Worm (Caenorhabditis elegans) whole organism, late embryonic: ENCODE measurements around the gene cyh-1.
A peak's percentile ranks its signal among the peaks of the same experiment; 100 is the strongest.

Source experiments
- C08G9.2 ChIP-seq: sonication (generic microtip); optimal IDR thresholded peaks from 2 replicates; lab custom pipeline; 2016; ENCODE audit warnings: mild to moderate bottlenecking, missing genetic modification characterization, moderate library complexity, missing compliant biosample characterization
- K02D7.2 ChIP-seq: sonication (generic microtip); optimal IDR thresholded peaks from 2 replicates; lab custom pipeline; 2017; ENCODE audit warnings: mild to moderate bottlenecking, missing genetic modification characterization, missing compliant biosample characterization
- Y22D7AL.16 ChIP-seq: sonication (generic microtip); optimal IDR thresholded peaks from 2 replicates; lab custom pipeline; 2016; ENCODE audit warnings: missing genetic modification characterization, missing compliant biosample characterization
- ama-1 ChIP-seq: fragments of 150-350 bp; optimal IDR thresholded peaks from 2 replicates; lab custom pipeline; 2014
- ceh-19 ChIP-seq: fragments of 200-800 bp; sonication (Bioruptor generic); optimal IDR thresholded peaks from 2 replicates; lab custom pipeline; 2018; ENCODE audit warnings: mild to moderate bottlenecking, missing genetic modification characterization, missing compliant biosample characterization
- ceh-22 ChIP-seq: sonication (generic microtip); optimal IDR thresholded peaks from 2 replicates; lab custom pipeline; 2017; ENCODE audit warnings: missing biosample characterization, missing genetic modification characterization
- ceh-24 ChIP-seq: sonication (generic microtip); optimal IDR thresholded peaks from 2 replicates; lab custom pipeline; 2016; ENCODE audit warnings: mild to moderate bottlenecking, missing genetic modification characterization, missing compliant biosample characterization
- ceh-30 ChIP-seq: fragments of 150-350 bp; optimal IDR thresholded peaks from 2 replicates; lab custom pipeline; 2014; ENCODE audit warnings: missing biosample characterization, missing genetic modification characterization
- ceh-31 ChIP-seq: sonication (generic microtip); optimal IDR thresholded peaks from 2 replicates; lab custom pipeline; 2016; ENCODE audit warnings: missing genetic modification characterization, missing compliant biosample characterization
- ceh-34 ChIP-seq: sonication (generic microtip); optimal IDR thresholded peaks from 2 replicates; lab custom pipeline; 2016; ENCODE audit warnings: mild to moderate bottlenecking, missing genetic modification characterization, missing compliant biosample characterization
- ceh-45 ChIP-seq: fragments of 200-800 bp; sonication (Bioruptor generic); IDR thresholded peaks from 2 replicates; pipeline ENCODE4 v1.3.6; 2022; ENCODE audit warnings: missing genetic modification reagents, missing genetic modification characterization, missing compliant biosample characterization
- ceh-48 ChIP-seq: sonication (generic microtip); optimal IDR thresholded peaks from 2 replicates; lab custom pipeline; 2016; ENCODE audit warnings: missing genetic modification characterization, inconsistent platforms, missing compliant biosample characterization
- ceh-9 ChIP-seq: sonication (generic microtip); optimal IDR thresholded peaks from 2 replicates; lab custom pipeline; 2016; ENCODE audit warnings: mild to moderate bottlenecking, missing genetic modification characterization, inconsistent platforms, missing compliant biosample characterization
- dve-1 ChIP-seq: sonication (generic microtip); optimal IDR thresholded peaks from 2 replicates; lab custom pipeline; 2017; ENCODE audit warnings: antibody characterized with exemption, mild to moderate bottlenecking, missing genetic modification characterization, missing compliant biosample characterization
- elt-4 ChIP-seq: sonication (generic microtip); optimal IDR thresholded peaks from 2 replicates; lab custom pipeline; 2016; ENCODE audit warnings: missing genetic modification characterization, missing compliant biosample characterization
- eyg-1 ChIP-seq: sonication (generic microtip); optimal IDR thresholded peaks from 2 replicates; lab custom pipeline; 2016; ENCODE audit warnings: missing genotype, missing genetic modification characterization, missing compliant biosample characterization
- fax-1 ChIP-seq: sonication (generic microtip); optimal IDR thresholded peaks from 2 replicates; lab custom pipeline; 2016; ENCODE audit warnings: missing genotype, missing genetic modification characterization, missing compliant biosample characterization
- fkh-10 ChIP-seq: fragments of 150-350 bp; optimal IDR thresholded peaks from 2 replicates; lab custom pipeline; 2014; ENCODE audit warnings: missing biosample characterization, missing genetic modification reagents, missing genetic modification characterization
- fkh-6 ChIP-seq: sonication (generic microtip); optimal IDR thresholded peaks from 2 replicates; lab custom pipeline; 2016; ENCODE audit warnings: missing genetic modification characterization, missing compliant biosample characterization
- gmeb-2 ChIP-seq: sonication (generic microtip); optimal IDR thresholded peaks from 2 replicates; lab custom pipeline; 2016; ENCODE audit warnings: missing genetic modification characterization, inconsistent platforms, missing compliant biosample characterization
- hlh-13 ChIP-seq: fragments of 200-800 bp; sonication (Bioruptor generic); optimal IDR thresholded peaks from 2 replicates; lab custom pipeline; 2018; ENCODE audit warnings: mild to moderate bottlenecking, missing genetic modification characterization, missing compliant biosample characterization
- hlh-15 ChIP-seq: sonication (generic microtip); optimal IDR thresholded peaks from 2 replicates; lab custom pipeline; 2016; ENCODE audit warnings: missing genetic modification characterization, missing compliant biosample characterization
- hlh-30 ChIP-seq: sonication (generic microtip); optimal IDR thresholded peaks from 2 replicates; lab custom pipeline; 2017; ENCODE audit warnings: antibody characterized with exemption, missing genetic modification characterization, missing compliant biosample characterization; ENCODE audit not compliant: insufficient read depth
- hlh-8 ChIP-seq: sonication (generic microtip); optimal IDR thresholded peaks from 2 replicates; lab custom pipeline; 2016; ENCODE audit warnings: missing genotype, missing genetic modification characterization, missing compliant biosample characterization
- lim-6 ChIP-seq: sonication (generic microtip); optimal IDR thresholded peaks from 2 replicates; lab custom pipeline; 2016; ENCODE audit warnings: missing genetic modification characterization, missing compliant biosample characterization
- lin-11 ChIP-seq: fragments of 200-800 bp; sonication (Bioruptor generic); optimal IDR thresholded peaks from 2 replicates; lab custom pipeline; 2018; ENCODE audit warnings: mild to moderate bottlenecking, missing genetic modification characterization, missing compliant biosample characterization
- madf-2 ChIP-seq: sonication (generic microtip); optimal IDR thresholded peaks from 2 replicates; lab custom pipeline; 2017; ENCODE audit warnings: missing genetic modification characterization, missing compliant biosample characterization
- mec-3 ChIP-seq: sonication (generic microtip); optimal IDR thresholded peaks from 2 replicates; lab custom pipeline; 2016; ENCODE audit warnings: borderline replicate concordance, missing genetic modification characterization, missing compliant biosample characterization
- nfya-1 ChIP-seq: sonication (generic microtip); optimal IDR thresholded peaks from 2 replicates; lab custom pipeline; 2017; ENCODE audit warnings: missing genetic modification characterization, mild to moderate bottlenecking, missing compliant biosample characterization, antibody characterized with exemption, moderate library complexity
- nhr-232 ChIP-seq: sonication (generic microtip); optimal IDR thresholded peaks from 2 replicates; lab custom pipeline; 2016; ENCODE audit warnings: missing genetic modification characterization, missing compliant biosample characterization
- npax-4 ChIP-seq: sonication (generic microtip); optimal IDR thresholded peaks from 2 replicates; lab custom pipeline; 2016; ENCODE audit warnings: missing genetic modification characterization, missing compliant biosample characterization
- odd-2 ChIP-seq: sonication (generic microtip); optimal IDR thresholded peaks from 2 replicates; lab custom pipeline; 2017; ENCODE audit warnings: antibody characterized with exemption, mild to moderate bottlenecking, missing genetic modification characterization, missing compliant biosample characterization
- pax-1 ChIP-seq: fragments of 150-350 bp; optimal IDR thresholded peaks from 2 replicates; lab custom pipeline; 2014; ENCODE audit warnings: missing biosample characterization, missing genetic modification characterization
- pha-2 ChIP-seq: sonication (generic microtip); optimal IDR thresholded peaks from 2 replicates; lab custom pipeline; 2017; ENCODE audit warnings: mild to moderate bottlenecking, missing genetic modification characterization, missing compliant biosample characterization
- pqm-1 ChIP-seq: sonication (generic microtip); optimal IDR thresholded peaks from 2 replicates; lab custom pipeline; 2016; ENCODE audit warnings: missing genetic modification characterization, missing compliant biosample characterization
- pros-1 ChIP-seq: fragments of 150-350 bp; optimal IDR thresholded peaks from 2 replicates; lab custom pipeline; 2014; ENCODE audit warnings: missing biosample characterization, missing genetic modification reagents, missing genetic modification characterization
- ref-2 ChIP-seq: sonication (generic microtip); optimal IDR thresholded peaks from 2 replicates; lab custom pipeline; 2016; ENCODE audit warnings: missing genetic modification characterization, missing compliant biosample characterization
- sox-4 ChIP-seq: sonication (generic microtip); optimal IDR thresholded peaks from 2 replicates; lab custom pipeline; 2017; ENCODE audit warnings: mild to moderate bottlenecking, missing genetic modification characterization, inconsistent platforms, missing compliant biosample characterization
- syd-9 ChIP-seq: sonication (generic microtip); optimal IDR thresholded peaks from 2 replicates; lab custom pipeline; 2016; ENCODE audit warnings: mild to moderate bottlenecking, missing genetic modification characterization, moderate library complexity, missing compliant biosample characterization
- tbx-2 ChIP-seq: sonication (generic microtip); optimal IDR thresholded peaks from 2 replicates; lab custom pipeline; 2016; ENCODE audit warnings: missing genetic modification characterization, missing compliant biosample characterization
- ttx-3 ChIP-seq: sonication (generic microtip); optimal IDR thresholded peaks from 2 replicates; lab custom pipeline; 2016; ENCODE audit warnings: missing genetic modification reagents, missing genetic modification characterization, missing compliant biosample characterization
- unc-3 ChIP-seq, 2 experiments: fragments of 200-800 bp in 1 of 2; sonication (Bioruptor generic) in 1 of 2; sonication (generic microtip) in 1 of 2; conservative IDR thresholded peaks in 1 of 2; optimal IDR thresholded peaks in 1 of 2; 2 replicates each; pipeline versions ENCODE4 v1.3.6 to Lab custom; 2016 to 2022; ENCODE audit warnings: missing compliant biosample characterization in 2 of 2, missing genetic modification characterization in 2 of 2, missing genetic modification reagents in 1 of 2
- unc-55 ChIP-seq: sonication (generic microtip); optimal IDR thresholded peaks from 2 replicates; lab custom pipeline; 2017; ENCODE audit warnings: missing biosample characterization, missing genetic modification reagents, missing genetic modification characterization
- unc-86 ChIP-seq: sonication (generic microtip); optimal IDR thresholded peaks from 2 replicates; lab custom pipeline; 2016; ENCODE audit warnings: missing genetic modification characterization, missing compliant biosample characterization
- ztf-16 ChIP-seq: sonication (generic microtip); optimal IDR thresholded peaks from 2 replicates; lab custom pipeline; 2017; ENCODE audit warnings: missing genetic modification characterization, missing compliant biosample characterization

The cyh-1 gene

ce11 chrII:3515384-3516053 lies 10.7 kb downstream of the cyh-1 start, which contains the start of the genes Y49F6B.14 and clec-125:
Gene Y49F6B.14, minus strand, starts transcription at chrII:3515484.
Gene clec-125, plus strand, starts transcription at chrII:3516003.
- no peak for TF ChIP-seq syd-9 (tag; lab: Kevin White, UChicago)
- TF ChIP-seq hlh-15 (tag; lab: Kevin White, UChicago) = no peak
- no peak for TF ChIP-seq fax-1 (tag; lab: Kevin White, UChicago)
- TF ChIP-seq ceh-24 = no peak
- no peak for TF ChIP-seq ceh-9
- no peak for TF ChIP-seq pqm-1 (tag; lab: Kevin White, UChicago)
- TF ChIP-seq elt-4 (tag; lab: Kevin White, UChicago) = no peak
- no peak for TF ChIP-seq nhr-232
- TF ChIP-seq hlh-13 (GFP tag; lab: Kevin White, UChicago) = no peak
- no peak for TF ChIP-seq dve-1 (tag; lab: Kevin White, UChicago)
- TF ChIP-seq hlh-8 (tag; lab: Kevin White, UChicago) = no peak
- no peak for TF ChIP-seq mec-3
- TF ChIP-seq gmeb-2 = no peak
- no peak for TF ChIP-seq sox-4 (tag; lab: Kevin White, UChicago)
- no peak for TF ChIP-seq ttx-3

ce11 chrII:3516175-3516574 lies 11.4 kb downstream of the cyh-1 start:
- TF ChIP-seq ceh-30 (tag; lab: Kevin White, UChicago) (no peak), npax-4 (tag; lab: Kevin White, UChicago) (no peak), K02D7.2 (tag; lab: Kevin White, UChicago) (no peak), pax-1 (no peak), lin-11 (tag; lab: Kevin White, UChicago) (no peak), pha-2 (tag; lab: Kevin White, UChicago) (no peak), ceh-48 (tag; lab: Kevin White, UChicago) (no peak), odd-2 (tag; lab: Kevin White, UChicago) (no peak), elt-4 (tag; lab: Kevin White, UChicago) (no peak), fax-1 (tag; lab: Kevin White, UChicago) (no peak), ttx-3 (no peak), ceh-22 (tag; lab: Kevin White, UChicago) (no peak), gmeb-2 (no peak)
- TF ChIP-seq, all 69 proteins: peak for 0

ce11 chrII:3518961-3519544 lies 14.2 kb downstream of the cyh-1 start, which contains the start of gene clec-126:
Gene clec-126, plus strand, starts transcription at chrII:3519494.
- peak; percentile 68 for TF ChIP-seq ceh-19
- TF ChIP-seq ztf-16 (tag; lab: Kevin White, UChicago) = peak; percentile 45
- TF ChIP-seq ama-1 (lab: Kevin White, UChicago) = no peak
- peak; percentile 37 for TF ChIP-seq hlh-15 (tag; lab: Kevin White, UChicago)
- TF ChIP-seq nfya-1 = peak; percentile 64
- TF ChIP-seq fkh-6 (tag; lab: Kevin White, UChicago) = peak; percentile 76
- peak; percentile 81 for TF ChIP-seq ref-2 (tag; lab: Kevin White, UChicago)
- peak; percentile 58 for TF ChIP-seq odd-2 (tag; lab: Kevin White, UChicago)
- TF ChIP-seq tbx-2 (tag; lab: Kevin White, UChicago) = peak; percentile 76
- peak; percentile 46 for TF ChIP-seq Y22D7AL.16 (tag; lab: Kevin White, UChicago)
- TF ChIP-seq unc-3 (GFP tag; conservative IDR thresholded peaks at IDR 0.05; lab: Robert Waterston, UW) = no peak
- peak; percentile 50 for TF ChIP-seq unc-3 (tag; optimal IDR thresholded peaks at IDR 0.05; lab: Kevin White, UChicago)
- peak; percentile 64 for TF ChIP-seq lin-11 (tag; lab: Kevin White, UChicago)
- peak; percentile 65 for TF ChIP-seq sox-4 (tag; lab: Kevin White, UChicago)
- peak; percentile 27 for TF ChIP-seq ceh-9
- peak; percentile 54 for TF ChIP-seq ceh-31 (tag; lab: Kevin White, UChicago)
- TF ChIP-seq eyg-1 (tag; lab: Kevin White, UChicago) = peak; percentile 81
- TF ChIP-seq pqm-1 (tag; lab: Kevin White, UChicago) = peak; percentile 80
- TF ChIP-seq hlh-8 (tag; lab: Kevin White, UChicago) = peak; percentile 9
- TF ChIP-seq hlh-30 (tag; lab: Kevin White, UChicago) = peak; percentile 43
- peak; percentile 67 for TF ChIP-seq C08G9.2 (tag; lab: Kevin White, UChicago)
- no peak for TF ChIP-seq fkh-10 (GFP tag; lab: Kevin White, UChicago)
- peak; percentile 61 for TF ChIP-seq K02D7.2 (tag; lab: Kevin White, UChicago)
- TF ChIP-seq ttx-3 = peak; percentile 60
- peak; percentile 43 for TF ChIP-seq lim-6 (tag; lab: Kevin White, UChicago)
- peak; percentile 69 for TF ChIP-seq unc-86 (tag; lab: Kevin White, UChicago)
- no peak for TF ChIP-seq pros-1 (tag; lab: Kevin White, UChicago)
- no peak for TF ChIP-seq ceh-24
- TF ChIP-seq fax-1 (tag; lab: Kevin White, UChicago) = peak; percentile 44
- TF ChIP-seq ceh-45 (GFP tag; lab: Robert Waterston, UW) = 0 out of 2 replicates have a peak, but pooled peaks have one; percentile 7
- TF ChIP-seq unc-55 (GFP tag; lab: Kevin White, UChicago) = no peak
- peak; percentile 77 for TF ChIP-seq madf-2 (tag; lab: Kevin White, UChicago)
- TF ChIP-seq ceh-34 = peak; percentile 51
